Worm (Caenorhabditis elegans): ENCODE results near the gene wrt-1.
A peak's percentile ranks its signal among the peaks of the same experiment; 100 is the strongest.

wrt-1 gene

ce11 chrII:7554716-7555247 is 24.0 kb downstream of the wrt-1 start:
- TF ChIP-seq elt-2 (tag; optimal IDR thresholded peaks at IDR 0.05) (peak; percentile 32), che-1 (tag; optimal IDR thresholded peaks at IDR 0.05) (no peak)

ce11 chrII:7555454-7555853 is 24.7 kb downstream of the wrt-1 start, which contains the start of gene ZK1290.14:
Gene ZK1290.14 (minus strand): TSS chrII:7555592.
- TF ChIP-seq zip-5 (tag; optimal IDR thresholded peaks at IDR 0.05) (no peak), sdc-2 (tag; optimal IDR thresholded peaks at IDR 0.05) (no peak), C38D4.7 (GFP tag; optimal IDR thresholded peaks at IDR 0.05) (no peak), fkh-6 (tag; optimal IDR thresholded peaks at IDR 0.05) (no peak), unc-86 (tag; optimal IDR thresholded peaks at IDR 0.05) (no peak), dve-1 (tag; optimal IDR thresholded peaks at IDR 0.05) (no peak), ama-1 (optimal IDR thresholded peaks at IDR 0.05) (no peak), ahr-1 (tag; optimal IDR thresholded peaks at IDR 0.05) (no peak), mec-3 (tag; optimal IDR thresholded peaks at IDR 0.05; ENCODE audit: borderline replicate concordance) (no peak), elt-2 (tag; optimal IDR thresholded peaks at IDR 0.05) (no peak), ceh-45 (GFP tag; IDR thresholded peaks at IDR 0.05) (no peak), pag-3 (tag; optimal IDR thresholded peaks at IDR 0.05; ENCODE audit: borderline replicate concordance) (no peak)

ce11 chrII:7557981-7558380 is 27.2 kb downstream of the wrt-1 start:
- TF ChIP-seq dmd-4 (tag; optimal IDR thresholded peaks at IDR 0.05; ENCODE audit: borderline replicate concordance) (no peak), C08G9.2 (tag; optimal IDR thresholded peaks at IDR 0.05) (no peak)

- TF ChIP-seq unc-3 (GFP tag; conservative IDR thresholded peaks at IDR 0.05) (no peak), unc-3 (tag; optimal IDR thresholded peaks at IDR 0.05) (no peak), unc-42 (tag; optimal IDR thresholded peaks at IDR 0.05) (peak; percentile 69)
Measured at ce11 chrII:7558864-7559263, 28.1 kb downstream of the wrt-1 start.

- no peak for TF ChIP-seq pax-1 (tag; optimal IDR thresholded peaks at IDR 0.05)
- no peak for TF ChIP-seq ceh-48 (tag; optimal IDR thresholded peaks at IDR 0.05)
- TF ChIP-seq hlh-8 (tag; optimal IDR thresholded peaks at IDR 0.05): no peak
- TF ChIP-seq ceh-31 (tag; optimal IDR thresholded peaks at IDR 0.05): no peak
- TF ChIP-seq dve-1 (tag; optimal IDR thresholded peaks at IDR 0.05): no peak
- TF ChIP-seq sox-2 (GFP tag; IDR thresholded peaks at IDR 0.05): no peak
- no peak for TF ChIP-seq ets-4 (tag; optimal IDR thresholded peaks at IDR 0.05)
- TF ChIP-seq pros-1 (tag; optimal IDR thresholded peaks at IDR 0.05): no peak
- TF ChIP-seq tbx-7 (tag; optimal IDR thresholded peaks at IDR 0.05): no peak
- TF ChIP-seq ceh-24 (tag; optimal IDR thresholded peaks at IDR 0.05): no peak
- no peak for TF ChIP-seq ceh-14 (tag; optimal IDR thresholded peaks at IDR 0.05)
- no peak for TF ChIP-seq ceh-18 (tag; optimal IDR thresholded peaks at IDR 0.05)
- TF ChIP-seq Y22D7AL.16 (tag; optimal IDR thresholded peaks at IDR 0.05): no peak
- TF ChIP-seq hlh-13 (GFP tag; optimal IDR thresholded peaks at IDR 0.05): no peak
- no peak for TF ChIP-seq pha-4 (tag; optimal IDR thresholded peaks at IDR 0.05)
- TF ChIP-seq unc-55 (GFP tag; optimal IDR thresholded peaks at IDR 0.05): no peak
- TF ChIP-seq eyg-1 (tag; optimal IDR thresholded peaks at IDR 0.05): no peak
- no peak for TF ChIP-seq madf-2 (tag; optimal IDR thresholded peaks at IDR 0.05)
- TF ChIP-seq npax-4 (tag; optimal IDR thresholded peaks at IDR 0.05): no peak
- TF ChIP-seq odd-2 (tag; optimal IDR thresholded peaks at IDR 0.05): no peak
Measured at ce11 chrII:7560844-7561243, 30.0 kb downstream of the wrt-1 start.

Measured in whole organism, late embryonic.